Worm (Caenorhabditis elegans): Measurements from ENCODE around the gene mdt-22.

Gene mdt-22

DNA sequence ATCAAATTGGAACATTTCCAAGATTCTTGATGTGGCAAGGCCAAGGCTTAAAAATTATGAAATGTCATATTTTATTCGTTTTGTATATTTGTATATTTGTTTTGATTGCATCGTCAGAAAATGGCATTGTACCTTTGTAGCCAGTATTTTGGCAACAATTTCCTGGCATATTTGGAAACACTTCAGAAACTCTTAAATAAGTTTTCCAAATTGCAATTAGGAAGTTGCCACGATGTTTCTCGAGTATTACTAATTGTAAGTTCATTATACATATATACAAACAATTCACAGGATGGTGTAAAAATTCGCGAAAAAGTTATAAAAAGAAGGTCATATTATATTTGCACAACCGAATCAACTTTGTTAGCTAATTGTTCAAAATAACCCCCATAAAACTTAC lies 14.2 kb downstream of the mdt-22 start, which contains the start of gene idpp-8:
Gene idpp-8 (plus strand): TSS at position 301 of the 400 bp plus-strand sequence.
- TF ChIP-seq F22D6.2 (tag; optimal IDR thresholded peaks at IDR 0.05) (no peak), ztf-3 (GFP tag; optimal IDR thresholded peaks at IDR 0.05) (no peak), F39B2.1 (GFP tag; IDR thresholded peaks at IDR 0.05) (no peak), ama-1 (optimal IDR thresholded peaks at IDR 0.05) (no peak), ama-1 (GFP tag; optimal IDR thresholded peaks at IDR 0.05) (no peak), snpc-1.3 (tag; optimal IDR thresholded peaks at IDR 0.05; ENCODE audit: insufficient read depth) (no peak), sptf-2 (GFP tag; optimal IDR thresholded peaks at IDR 0.05) (no peak), sea-2 (GFP tag; IDR thresholded peaks at IDR 0.05) (no peak), ztf-22 (GFP tag; optimal IDR thresholded peaks at IDR 0.05) (no peak), lir-1 (GFP tag; conservative IDR thresholded peaks at IDR 0.05) (no peak), mes-4 (tag; optimal IDR thresholded peaks at IDR 0.05) (no peak), zfh-2 (GFP tag; conservative IDR thresholded peaks at IDR 0.05) (no peak), madf-6 (GFP tag; IDR thresholded peaks at IDR 0.05) (no peak)

DNA sequence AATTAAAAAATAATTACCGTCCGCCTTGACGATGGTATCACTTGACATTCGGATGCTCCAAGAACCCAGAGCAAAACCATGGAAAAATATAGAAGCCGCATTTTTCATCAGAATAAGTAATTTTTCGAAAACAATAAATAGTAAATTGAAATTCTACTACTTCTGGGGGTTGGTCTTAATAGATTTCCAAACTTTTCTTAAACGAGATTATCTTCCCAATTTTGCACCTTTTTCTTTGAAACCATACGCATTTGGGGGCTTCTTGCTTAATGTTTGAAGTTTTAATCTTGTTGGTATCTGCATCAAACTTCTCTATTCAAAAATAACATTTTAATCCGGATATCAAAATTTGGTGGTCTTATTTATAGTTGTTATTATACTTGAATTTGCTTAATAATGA lies 15.1 kb downstream of the mdt-22 start, which contains the start of gene gcy-5:
Gene gcy-5 (minus strand): TSS at position 101 of the 400 bp plus-strand sequence.
- TF ChIP-seq cebp-2 (GFP tag; IDR thresholded peaks at IDR 0.05): no peak
- TF ChIP-seq F23B12.7 (tag; optimal IDR thresholded peaks at IDR 0.05; ENCODE audit: insufficient read depth): no peak
- TF ChIP-seq Y95B8A.8 (GFP tag; IDR thresholded peaks at IDR 0.05): no peak
- no peak for TF ChIP-seq dpff-1 (tag; optimal IDR thresholded peaks at IDR 0.05)
- TF ChIP-seq unc-130 (GFP tag; optimal IDR thresholded peaks at IDR 0.05): no peak
- no peak for TF ChIP-seq F49E8.2 (tag; optimal IDR thresholded peaks at IDR 0.05; ENCODE audit: insufficient read depth)
- no peak for TF ChIP-seq ets-4 (GFP tag; optimal IDR thresholded peaks at IDR 0.05)
- no peak for TF ChIP-seq ceh-79 (tag; optimal IDR thresholded peaks at IDR 0.05)
- TF ChIP-seq let-526 (GFP tag; IDR thresholded peaks at IDR 0.05): no peak
- no peak for TF ChIP-seq bed-1 (GFP tag; IDR thresholded peaks at IDR 0.05)
- no peak for TF ChIP-seq efl-1 (GFP tag; optimal IDR thresholded peaks at IDR 0.05)
- TF ChIP-seq sptf-2 (GFP tag; optimal IDR thresholded peaks at IDR 0.05): no peak
- TF ChIP-seq hrde-1 (tag; optimal IDR thresholded peaks at IDR 0.05; ENCODE audit: borderline replicate concordance): no peak

DNA sequence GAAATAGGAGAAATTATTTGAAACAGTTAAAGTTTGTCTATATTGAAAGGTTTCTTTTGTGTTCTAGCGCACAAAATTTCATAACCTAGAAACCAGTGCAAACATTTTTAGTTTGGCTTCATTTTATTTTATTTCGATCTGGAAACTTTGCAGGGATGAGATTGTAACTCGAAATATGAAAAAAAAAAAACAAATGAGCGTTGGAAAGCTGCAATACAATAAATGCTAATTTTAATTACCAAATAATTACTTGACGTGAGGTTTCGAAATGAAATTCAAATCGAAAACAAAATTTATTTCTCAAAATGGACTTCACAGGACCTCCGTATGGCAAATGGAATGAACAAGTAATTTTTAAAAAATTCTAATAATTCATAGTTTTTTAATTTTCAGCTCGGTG lies 16.0 kb downstream of the mdt-22 start, which contains the start of gene M02G9.4:
Gene M02G9.4 (plus strand): TSS at position 301 of the 400 bp plus-strand sequence.
- no peak for TF ChIP-seq zim-3 (tag; optimal IDR thresholded peaks at IDR 0.05)
- TF ChIP-seq F37B4.10 (GFP tag; IDR thresholded peaks at IDR 0.05): no peak
- TF ChIP-seq nfya-1 (tag; optimal IDR thresholded peaks at IDR 0.05; ENCODE audit: borderline replicate concordance, insufficient read depth): no peak
- TF ChIP-seq Y56A3A.18 (GFP tag; IDR thresholded peaks at IDR 0.05): no peak
- no peak for TF ChIP-seq ekl-4 (GFP tag; IDR thresholded peaks at IDR 0.05)
- TF ChIP-seq hlh-12 (tag; optimal IDR thresholded peaks at IDR 0.05): no peak

DNA sequence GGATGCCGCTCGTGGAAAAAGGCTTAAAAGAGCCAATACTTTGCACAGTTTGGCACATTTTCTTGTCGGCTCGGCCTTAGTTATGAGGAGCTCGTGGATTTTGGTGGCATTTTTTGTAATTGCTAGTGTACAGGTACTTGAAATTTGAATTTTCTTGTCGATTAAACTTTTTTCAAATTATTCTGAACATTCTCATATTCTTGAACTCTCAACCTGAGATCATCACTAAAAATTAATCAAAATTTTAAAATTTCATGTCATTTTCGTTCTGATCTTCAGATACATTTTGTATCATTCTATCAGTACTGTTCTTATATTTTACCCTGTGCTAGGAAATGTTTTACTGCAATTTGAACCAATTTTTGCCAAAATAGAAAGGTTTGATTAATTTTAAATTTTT lies 20.4 kb downstream of the mdt-22 start, which contains the start of gene idpp-4:
Gene idpp-4 (plus strand): TSS at position 51 of the 400 bp plus-strand sequence.
- no peak for TF ChIP-seq ceh-79 (tag; optimal IDR thresholded peaks at IDR 0.05)
- TF ChIP-seq madf-3 (GFP tag; IDR thresholded peaks at IDR 0.05): no peak
- no peak for TF ChIP-seq let-607 (tag; optimal IDR thresholded peaks at IDR 0.05)
- no peak for TF ChIP-seq Y67H2A.10 (GFP tag; conservative IDR thresholded peaks at IDR 0.05)
- no peak for TF ChIP-seq B0336.3 (GFP tag; IDR thresholded peaks at IDR 0.05)
- TF ChIP-seq F23B12.7 (tag; optimal IDR thresholded peaks at IDR 0.05; ENCODE audit: insufficient read depth): no peak
- no peak for TF ChIP-seq lsy-27 (tag; optimal IDR thresholded peaks at IDR 0.05; ENCODE audit: borderline replicate concordance, insufficient read depth)
- TF ChIP-seq die-1 (tag; optimal IDR thresholded peaks at IDR 0.05): no peak
- no peak for TF ChIP-seq nhr-27 (tag; optimal IDR thresholded peaks at IDR 0.05)
- no peak for TF ChIP-seq ceh-40 (GFP tag; IDR thresholded peaks at IDR 0.05)
- TF ChIP-seq fkh-3 (tag; optimal IDR thresholded peaks at IDR 0.05): no peak
- TF ChIP-seq B0019.2 (GFP tag; conservative IDR thresholded peaks at IDR 0.05): no peak
- no peak for TF ChIP-seq aptf-3 (GFP tag; IDR thresholded peaks at IDR 0.05)
- TF ChIP-seq nhr-120 (GFP tag; IDR thresholded peaks at IDR 0.05): no peak
- no peak for TF ChIP-seq unc-62 (GFP tag; optimal IDR thresholded peaks at IDR 0.05)
- no peak for TF ChIP-seq madf-8 (GFP tag; conservative IDR thresholded peaks at IDR 0.05)
